Worm (Caenorhabditis elegans): ENCODE measurements around the gene nhr-133.

Gene nhr-133

ce11 chrV:2206181-2206580, 5.7 kb downstream of the nhr-133 start, which contains the start of gene srt-40:
srt-40 (minus strand) TSS chrV:2206281.
- no peak for TF ChIP-seq ZK546.5 (tag; optimal IDR thresholded peaks at IDR 0.05)
- no peak for TF ChIP-seq Y55F3AM.14 (GFP tag; optimal IDR thresholded peaks at IDR 0.05)
- TF ChIP-seq sma-9 (GFP tag; optimal IDR thresholded peaks at IDR 0.05): no peak
- no peak for TF ChIP-seq sma-9 (tag; optimal IDR thresholded peaks at IDR 0.05)
- TF ChIP-seq nhr-23 (tag; optimal IDR thresholded peaks at IDR 0.05): no peak
- TF ChIP-seq skn-1 (tag; optimal IDR thresholded peaks at IDR 0.05): no peak
- TF ChIP-seq elt-1 (tag; optimal IDR thresholded peaks at IDR 0.05): no peak
- no peak for TF ChIP-seq fos-1 (tag; optimal IDR thresholded peaks at IDR 0.05)
- no peak for TF ChIP-seq crh-2 (tag; optimal IDR thresholded peaks at IDR 0.05)
- TF ChIP-seq ceh-16 (tag; optimal IDR thresholded peaks at IDR 0.05): no peak
- TF ChIP-seq unc-55 (GFP tag; optimal IDR thresholded peaks at IDR 0.05): no peak
- no peak for TF ChIP-seq mab-5 (tag; optimal IDR thresholded peaks at IDR 0.05)
- no peak for TF ChIP-seq lin-39 (tag; optimal IDR thresholded peaks at IDR 0.05)

- no peak for TF ChIP-seq mab-5 (tag; optimal IDR thresholded peaks at IDR 0.05)
- TF ChIP-seq nhr-10 (tag; optimal IDR thresholded peaks at IDR 0.05): no peak
- no peak for TF ChIP-seq ztf-1 (GFP tag; conservative IDR thresholded peaks at IDR 0.05)
- no peak for TF ChIP-seq ceh-16 (tag; optimal IDR thresholded peaks at IDR 0.05)
- TF ChIP-seq sem-4 (tag; optimal IDR thresholded peaks at IDR 0.05): no peak
- TF ChIP-seq skn-1 (tag; optimal IDR thresholded peaks at IDR 0.05): no peak
- no peak for TF ChIP-seq nhr-237 (tag; optimal IDR thresholded peaks at IDR 0.05)
- TF ChIP-seq sma-9 (GFP tag; optimal IDR thresholded peaks at IDR 0.05): no peak
- TF ChIP-seq sma-9 (tag; optimal IDR thresholded peaks at IDR 0.05): no peak
- TF ChIP-seq zag-1 (tag; optimal IDR thresholded peaks at IDR 0.05): no peak
- TF ChIP-seq ama-1 (optimal IDR thresholded peaks at IDR 0.05): no peak
- TF ChIP-seq nhr-23 (tag; optimal IDR thresholded peaks at IDR 0.05): no peak
- TF ChIP-seq Y55F3AM.14 (GFP tag; optimal IDR thresholded peaks at IDR 0.05): no peak
- no peak for TF ChIP-seq lin-11 (tag; optimal IDR thresholded peaks at IDR 0.05)
- TF ChIP-seq aly-2 (tag; optimal IDR thresholded peaks at IDR 0.05): no peak
- no peak for TF ChIP-seq unc-55 (GFP tag; optimal IDR thresholded peaks at IDR 0.05)
Observed at ce11 chrV:2204080-2204479, 7.8 kb downstream of the nhr-133 start, which contains the start of gene cyp-33C12. cyp-33C12 (minus strand) TSS chrV:2204400.

DNA sequence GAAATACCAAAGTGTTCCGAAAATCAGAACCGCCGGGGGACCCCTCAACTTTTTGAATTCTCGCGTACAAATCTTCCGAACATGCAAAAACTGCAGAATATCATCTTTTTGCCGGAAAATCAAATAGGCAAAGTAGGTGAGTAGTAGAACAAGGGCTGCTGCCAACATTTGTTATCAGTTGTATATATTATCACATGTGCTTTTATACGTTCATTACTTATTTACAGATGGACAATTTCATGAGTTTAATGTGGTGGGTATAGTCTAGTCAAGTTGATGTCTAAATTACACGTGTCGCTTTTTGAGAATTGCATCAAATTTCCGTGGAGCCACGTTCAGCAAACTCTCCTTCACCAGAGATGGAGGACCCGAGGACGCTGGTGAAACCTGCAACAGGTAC, 10.7 kb downstream of the nhr-133 start, which contains the start of gene cyp-32B1:
cyp-32B1 (minus strand) TSS at position 176 of the 400 bp plus-strand sequence.
- TF ChIP-seq fos-1 (tag; optimal IDR thresholded peaks at IDR 0.05): peak; percentile 5
- TF ChIP-seq skn-1 (tag; optimal IDR thresholded peaks at IDR 0.05): no peak

DNA sequence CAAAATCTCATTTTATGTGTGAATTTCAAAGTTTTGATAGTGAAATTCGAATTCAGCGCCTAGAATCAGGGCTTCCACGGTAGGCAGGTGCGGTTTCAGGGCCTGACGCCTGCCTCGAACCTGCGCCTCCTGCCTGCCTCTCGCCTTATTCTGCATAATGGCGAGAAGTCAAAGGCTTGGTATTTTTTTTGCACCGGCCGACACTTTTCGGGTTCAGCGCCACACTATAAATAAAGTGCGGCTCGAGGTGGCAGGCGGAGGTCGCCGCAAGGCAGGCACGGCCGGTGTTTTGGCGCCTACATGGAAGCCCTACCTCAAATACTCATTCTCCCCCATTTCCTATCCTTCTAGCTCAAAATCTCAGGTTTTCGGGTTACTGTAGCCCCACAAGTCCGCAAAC, 11.5 kb downstream of the nhr-133 start:
- TF ChIP-seq nhr-6 (tag; optimal IDR thresholded peaks at IDR 0.05): no peak
- no peak for TF ChIP-seq elt-1 (tag; optimal IDR thresholded peaks at IDR 0.05)
- no peak for TF ChIP-seq crh-2 (tag; optimal IDR thresholded peaks at IDR 0.05)
- TF ChIP-seq fos-1 (tag; optimal IDR thresholded peaks at IDR 0.05): no peak

DNA sequence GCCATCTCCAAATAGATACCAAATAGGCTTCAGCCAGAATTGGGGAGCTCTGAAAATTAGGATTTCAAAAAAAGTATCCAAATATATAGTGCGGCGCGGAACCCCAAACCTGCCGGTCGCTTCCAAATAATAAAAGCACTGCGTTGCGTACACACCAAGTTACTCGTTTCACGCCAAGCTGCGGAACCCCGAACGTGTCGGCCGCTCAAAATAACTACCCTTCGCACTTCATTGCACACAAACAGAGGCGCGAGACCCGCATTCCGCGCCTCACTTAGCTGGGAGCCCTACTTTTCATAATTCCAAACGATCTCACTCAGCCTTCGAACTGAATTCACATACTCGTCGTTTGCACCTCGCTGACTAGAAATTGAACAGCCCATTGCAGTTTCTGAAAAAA, 12.3 kb downstream of the nhr-133 start:
- TF ChIP-seq nhr-21 (tag; optimal IDR thresholded peaks at IDR 0.05) (no peak), unc-55 (GFP tag; optimal IDR thresholded peaks at IDR 0.05) (no peak), snpc-4 (tag; optimal IDR thresholded peaks at IDR 0.05) (no peak)

ce11 chrV:2192117-2192516, 19.8 kb downstream of the nhr-133 start, which contains the start of gene nhr-13:
nhr-13 (plus strand) TSS chrV:2192485.
- peak; percentile 13 for TF ChIP-seq crh-2 (tag; optimal IDR thresholded peaks at IDR 0.05)
- peak; percentile 15 for TF ChIP-seq fos-1 (tag; optimal IDR thresholded peaks at IDR 0.05)
- TF ChIP-seq sma-9 (GFP tag; optimal IDR thresholded peaks at IDR 0.05): peak; percentile 32
- TF ChIP-seq sma-9 (tag; optimal IDR thresholded peaks at IDR 0.05): no peak
- peak; percentile 43 for TF ChIP-seq gmeb-1 (tag; optimal IDR thresholded peaks at IDR 0.05)
- no peak for TF ChIP-seq ztf-11 (tag; optimal IDR thresholded peaks at IDR 0.05)

DNA sequence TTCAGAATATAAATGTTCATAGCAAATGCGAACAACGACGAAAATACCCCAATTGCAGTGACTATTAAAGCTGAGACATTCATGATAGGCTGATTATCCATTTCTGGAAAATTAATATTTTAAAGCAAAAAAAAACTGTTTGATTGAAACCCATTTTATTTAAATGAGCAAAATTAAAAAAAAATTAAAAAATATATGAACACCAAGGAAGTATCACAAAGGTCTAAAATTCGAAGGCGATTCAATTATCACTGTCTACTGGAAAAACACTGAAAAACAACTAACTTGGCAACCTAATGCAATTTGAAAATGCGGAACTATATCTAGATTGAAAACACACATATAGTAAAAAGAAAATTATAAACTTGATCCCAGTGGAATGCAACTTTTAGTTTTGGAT, 20.8 kb downstream of the nhr-133 start, which contains the start of gene srbc-42:
srbc-42 (minus strand) TSS at position 101 of the 400 bp plus-strand sequence.
- TF ChIP-seq unc-39 (tag; optimal IDR thresholded peaks at IDR 0.05) (no peak), F13H6.1 (tag; optimal IDR thresholded peaks at IDR 0.05) (no peak), nhr-10 (tag; optimal IDR thresholded peaks at IDR 0.05) (no peak), ama-1 (optimal IDR thresholded peaks at IDR 0.05) (no peak), unc-55 (GFP tag; optimal IDR thresholded peaks at IDR 0.05) (no peak), lin-11 (tag; optimal IDR thresholded peaks at IDR 0.05) (no peak), dmd-4 (tag; optimal IDR thresholded peaks at IDR 0.05) (no peak), lin-13 (GFP tag; optimal IDR thresholded peaks at IDR 0.05) (no peak)
